Fruit fly (Drosophila melanogaster): ENCODE results near the gene to.
A peak's percentile ranks its signal among the peaks of the same experiment; 100 is the strongest.

DNA sequence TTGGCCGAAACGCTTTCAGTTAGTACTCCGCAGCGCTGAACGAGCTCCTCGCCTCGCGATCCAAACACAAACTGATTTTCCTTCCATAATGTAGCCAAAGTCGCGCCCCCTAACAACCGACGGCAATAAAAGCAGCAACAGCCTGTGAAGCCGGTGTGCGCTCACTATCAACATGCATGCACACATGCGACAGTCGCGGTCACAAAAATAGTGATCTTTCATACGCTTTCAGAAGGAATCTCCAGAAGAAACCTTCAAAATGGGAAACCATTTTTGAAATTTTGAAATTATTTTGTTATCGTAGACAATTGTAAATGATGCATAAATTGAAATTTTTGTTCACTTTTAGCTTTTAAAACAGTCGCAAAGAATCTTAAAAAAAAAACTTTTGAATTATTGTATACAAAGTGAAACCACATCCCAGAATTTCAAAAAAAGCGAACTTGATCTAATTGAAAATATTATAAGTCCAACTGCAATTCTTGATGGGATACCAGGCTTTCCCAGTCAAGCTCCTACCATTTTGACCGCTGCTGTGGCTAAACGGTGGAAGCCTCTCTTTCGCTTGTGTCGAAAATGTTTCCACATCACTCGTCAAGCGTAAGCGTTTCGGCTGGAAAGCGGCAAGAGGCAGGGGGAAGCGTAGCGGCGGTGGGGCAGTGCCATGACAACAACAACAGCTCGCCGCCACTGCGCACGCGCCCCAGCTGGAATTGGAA is 7.5 kb upstream of the to start, which contains the start of gene Cad96Cb:
- TF ChIP-seq CG12605 (GFP tag; IDR thresholded peaks at IDR 0.05): peak; percentile 49
- TF ChIP-seq CG8301 (tag; optimal IDR thresholded peaks at IDR 0.05): peak; percentile 94
- peak; percentile 92 for TF ChIP-seq CG9948 (tag; optimal IDR thresholded peaks at IDR 0.05)
- peak; percentile 90 for TF ChIP-seq Pif1B (GFP tag; optimal IDR thresholded peaks at IDR 0.05)
- peak; percentile 84 for TF ChIP-seq CG17806 (tag; optimal IDR thresholded peaks at IDR 0.05)
- peak; percentile 73 for TF ChIP-seq D1 (tag; optimal IDR thresholded peaks at IDR 0.05)
- TF ChIP-seq EcR (GFP tag; optimal IDR thresholded peaks at IDR 0.05): no peak
- TF ChIP-seq CG15710 (tag; optimal IDR thresholded peaks at IDR 0.05): peak; percentile 91
- TF ChIP-seq rn (GFP tag; IDR thresholded peaks at IDR 0.05): peak; percentile 54
- peak; percentile 92 for TF ChIP-seq Snoo (tag; optimal IDR thresholded peaks at IDR 0.05)
- TF ChIP-seq Pif1A (GFP tag; optimal IDR thresholded peaks at IDR 0.05): peak; percentile 93
- 0 out of 2 replicates have a peak, but pooled peaks have one; percentile 7 for TF ChIP-seq CG10348 (GFP tag; IDR thresholded peaks at IDR 0.05)
